Worm (Caenorhabditis elegans) whole organism, L4 larva: ENCODE data around the gene dvc-1.

Experiments used
- Y105C5A.15 ChIP-seq: fragments of 200-800 bp; sonication (Bioruptor generic); IDR thresholded peaks from 2 replicates; pipeline ENCODE4 v1.3.6; 2022; ENCODE audit warnings: missing genetic modification characterization, missing compliant biosample characterization
- ZK546.5 ChIP-seq, 2 experiments: sonication (generic microtip); optimal IDR thresholded peaks; 2 replicates each; lab custom pipeline; 2017; ENCODE audit warnings: missing biosample characterization in 2 of 2, missing genetic modification characterization in 2 of 2
- aha-1 ChIP-seq: fragments of 150-350 bp; peaks from one replicate; lab custom pipeline; 2014; ENCODE audit warnings: missing biosample characterization, missing genetic modification characterization
- daf-19 ChIP-seq: fragments of 200-800 bp; sonication (Bioruptor generic); conservative IDR thresholded peaks from 2 replicates; pipeline ENCODE4 v1.3.6; 2022; ENCODE audit warnings: missing genetic modification characterization, missing compliant biosample characterization
- dpl-1 ChIP-seq: fragments of 150-350 bp; optimal IDR thresholded peaks from 2 replicates; lab custom pipeline; 2014; ENCODE audit warnings: missing biosample characterization, missing genetic modification reagents, missing genetic modification characterization
- fkh-10 ChIP-seq: fragments of 150-350 bp; optimal IDR thresholded peaks from 2 replicates; lab custom pipeline; 2014; ENCODE audit warnings: missing biosample characterization, missing genetic modification reagents, missing genetic modification characterization
- fos-1 ChIP-seq: fragments of 150-350 bp; optimal IDR thresholded peaks from 2 replicates; lab custom pipeline; 2014; ENCODE audit warnings: missing biosample characterization, missing genetic modification characterization
- lin-13 ChIP-seq: fragments of 150-350 bp; optimal IDR thresholded peaks from 2 replicates; lab custom pipeline; 2014; ENCODE audit warnings: missing biosample characterization, missing genetic modification reagents, missing genetic modification characterization
- mdl-1 ChIP-seq, 2 experiments: fragments of 150-350 bp in 1 of 2; sonication (generic microtip) in 1 of 2; optimal IDR thresholded peaks; 2 replicates each; lab custom pipeline; 2014 to 2017; ENCODE audit warnings: missing biosample characterization in 2 of 2, missing genetic modification characterization in 2 of 2
- pqm-1 ChIP-seq: sonication (generic microtip); optimal IDR thresholded peaks from 2 replicates; lab custom pipeline; 2017; ENCODE audit warnings: missing biosample characterization, missing genetic modification characterization
- tra-1 ChIP-seq: fragments of 200-800 bp; sonication (Bioruptor generic); IDR thresholded peaks from 2 replicates; pipeline ENCODE4 v1.3.6; 2022; ENCODE audit warnings: missing genetic modification reagents, missing genetic modification characterization, missing compliant biosample characterization
- unc-130 ChIP-seq: sonication (generic microtip); optimal IDR thresholded peaks from 2 replicates; lab custom pipeline; 2016; ENCODE audit warnings: missing genetic modification reagents, missing genetic modification characterization, missing compliant biosample characterization
- zag-1 ChIP-seq: fragments of 150-350 bp; optimal IDR thresholded peaks from 2 replicates; lab custom pipeline; 2014; ENCODE audit warnings: missing biosample characterization, missing genetic modification characterization
- ztf-11 ChIP-seq: fragments of 150-350 bp; optimal IDR thresholded peaks from 2 replicates; lab custom pipeline; 2014; ENCODE audit warnings: missing biosample characterization, missing genetic modification characterization

DNA sequence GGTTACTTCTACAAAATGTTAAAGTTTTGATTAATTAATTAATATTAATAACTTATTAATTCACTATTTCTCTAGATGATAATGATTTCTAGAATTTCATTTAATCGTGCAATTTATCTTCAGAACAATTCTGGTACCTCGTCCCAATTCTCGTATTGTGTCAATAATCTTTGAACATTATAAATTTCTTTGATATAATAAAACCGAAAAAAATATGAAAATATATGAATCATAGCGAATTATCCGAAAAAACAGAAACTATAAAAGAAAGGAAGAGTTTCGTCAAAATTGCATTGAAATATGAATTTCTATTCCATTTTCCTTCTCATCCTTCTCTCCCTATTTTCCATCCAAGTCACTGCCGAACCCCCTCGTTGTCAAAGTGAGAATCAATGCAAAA, 11.6 kb upstream of the dvc-1 start, which contains the start of gene T19B10.12:
- TF ChIP-seq aha-1 = peak; percentile 27
- no peak for TF ChIP-seq tra-1 (GFP tag; lab: Robert Waterston, UW)
- no peak for TF ChIP-seq ztf-11
- TF ChIP-seq mdl-1 (tag; optimal IDR thresholded peaks at IDR 0.05; lab: Kevin White, UChicago) = no peak
- no peak for TF ChIP-seq pqm-1
- no peak for TF ChIP-seq fkh-10 (GFP tag; lab: Kevin White, UChicago)
- no peak for TF ChIP-seq Y105C5A.15 (GFP tag; lab: Robert Waterston, UW)
- no peak for TF ChIP-seq ZK546.5 (tag; optimal IDR thresholded peaks at IDR 0.05; lab: Kevin White, UChicago)
- no peak for TF ChIP-seq lin-13 (GFP tag; lab: Kevin White, UChicago)
- no peak for TF ChIP-seq daf-19
- no peak for TF ChIP-seq zag-1 (tag; lab: Kevin White, UChicago)
- TF ChIP-seq unc-130 (GFP tag; lab: Kevin White, UChicago) = no peak
- no peak for TF ChIP-seq dpl-1 (GFP tag; lab: Kevin White, UChicago)
- no peak for TF ChIP-seq fos-1 (tag; lab: Kevin White, UChicago)
